Fruit fly (Drosophila melanogaster) whole organism, wandering third instar larva: ENCODE measurements around the gene Toll-9.

ENCODE experiments used
- Abd-B ChIP-seq: fragments of >200 bp; optimal IDR thresholded peaks from 2 replicates; lab custom pipeline; 2017; ENCODE audit warnings: missing biosample characterization, missing genetic modification characterization
- CG32264 ChIP-seq: fragments of 200-800 bp; sonication (Bioruptor generic); optimal IDR thresholded peaks from 2 replicates; lab custom pipeline; 2016; ENCODE audit warnings: missing biosample characterization, missing genetic modification characterization
- CG9705 ChIP-seq: fragments of 200-800 bp; sonication (Bioruptor generic); optimal IDR thresholded peaks from 2 replicates; lab custom pipeline; 2018; ENCODE audit warnings: missing biosample characterization, mild to moderate bottlenecking, missing genetic modification characterization
- CrebA ChIP-seq: fragments of 200-800 bp; sonication (Bioruptor generic); optimal IDR thresholded peaks from 2 replicates; lab custom pipeline; 2016; ENCODE audit warnings: missing biosample characterization, mild to moderate bottlenecking, missing genetic modification characterization, borderline replicate concordance
- Dfd ChIP-seq: fragments of >200 bp; optimal IDR thresholded peaks from 2 replicates; lab custom pipeline; 2017; ENCODE audit warnings: missing biosample characterization, missing genetic modification characterization
- Dif ChIP-seq: fragments of 200-275, 200-300 bp; sonication (Bioruptor generic); optimal IDR thresholded peaks from 2 replicates; lab custom pipeline; 2018; ENCODE audit warnings: missing biosample characterization, missing genetic modification characterization; ENCODE audit not compliant: partially characterized antibody
- GATAd ChIP-seq: sonication (Bioruptor generic); optimal IDR thresholded peaks from 2 replicates; lab custom pipeline; 2016; ENCODE audit warnings: missing biosample characterization, missing genetic modification characterization
- HLH106 ChIP-seq: fragments of 200-800 bp; optimal IDR thresholded peaks from 3 replicates; lab custom pipeline; 2019; ENCODE audit warnings: missing biosample characterization, mild to moderate bottlenecking, missing genetic modification characterization, moderate library complexity
- Hnf4 ChIP-seq: fragments of 200-800 bp; sonication (Bioruptor generic); optimal IDR thresholded peaks from 2 replicates; lab custom pipeline; 2016; ENCODE audit warnings: missing biosample characterization, mild to moderate bottlenecking, missing genetic modification characterization
- Hr78 ChIP-seq: fragments of >200 bp; optimal IDR thresholded peaks from 2 replicates; lab custom pipeline; 2017; ENCODE audit warnings: missing biosample characterization, missing genetic modification characterization
- Hr83 ChIP-seq: fragments of 200-300 bp; sonication (Bioruptor generic); optimal IDR thresholded peaks from 2 replicates; lab custom pipeline; 2016; ENCODE audit warnings: missing biosample characterization, mild to moderate bottlenecking, missing genetic modification characterization, moderate library complexity; ENCODE audit not compliant: poor library complexity, severe bottlenecking
- Jra ChIP-seq: sonication (Bioruptor generic); optimal IDR thresholded peaks from 2 replicates; lab custom pipeline; 2016; ENCODE audit warnings: missing biosample characterization, missing genetic modification characterization
- Mio ChIP-seq: sonication (Bioruptor generic); optimal IDR thresholded peaks from 2 replicates; lab custom pipeline; 2016; ENCODE audit warnings: missing biosample characterization, missing genetic modification characterization
- Myc ChIP-seq: fragments of >200 bp; optimal IDR thresholded peaks from 2 replicates; lab custom pipeline; 2017
- N ChIP-seq: fragments of >200 bp; optimal IDR thresholded peaks from 2 replicates; lab custom pipeline; 2018; ENCODE audit warnings: missing biosample characterization, missing external identifiers, missing genetic modification characterization
- OdsH ChIP-seq: fragments of 200-800 bp; sonication (Bioruptor generic); optimal IDR thresholded peaks from 2 replicates; lab custom pipeline; 2016; ENCODE audit warnings: missing biosample characterization, mild to moderate bottlenecking, missing genetic modification characterization
- Rel ChIP-seq, 2 experiments: fragments of 200-800 bp; sonication (Bioruptor generic) in 1 of 2; optimal IDR thresholded peaks; 2 replicates in 1 of 2; 3 replicates in 1 of 2; lab custom pipeline; 2016 to 2019; ENCODE audit warnings: mild to moderate bottlenecking in 2 of 2, missing biosample characterization in 2 of 2, missing genetic modification characterization in 2 of 2, moderate library complexity in 1 of 2
- Sp1 ChIP-seq: fragments of 200-800 bp; sonication (Bioruptor generic); optimal IDR thresholded peaks from 3 replicates; lab custom pipeline; 2019; ENCODE audit warnings: missing biosample characterization, mild to moderate bottlenecking, missing genetic modification characterization, moderate library complexity
- Vsx2 ChIP-seq: fragments of 200-300, 225-300 bp; sonication (Bioruptor generic); optimal IDR thresholded peaks from 2 replicates; lab custom pipeline; 2018; ENCODE audit warnings: missing biosample characterization, missing genetic modification characterization; ENCODE audit not compliant: partially characterized antibody
- br ChIP-seq: fragments of 200-800 bp; sonication (Bioruptor generic); optimal IDR thresholded peaks from 2 replicates; lab custom pipeline; 2016; ENCODE audit warnings: missing biosample characterization, missing genetic modification characterization
- brk ChIP-seq: fragments of 200-800 bp; sonication (Bioruptor generic); optimal IDR thresholded peaks from 2 replicates; lab custom pipeline; 2016; ENCODE audit warnings: missing biosample characterization, mild to moderate bottlenecking, missing genetic modification characterization
- dl ChIP-seq, 2 experiments: fragments of 175-275, 200-275 bp in 1 of 2; fragments of 200-275 bp in 1 of 2; sonication (Bioruptor generic); optimal IDR thresholded peaks; lab custom pipeline; 2018; ENCODE audit warnings: mild to moderate bottlenecking in 2 of 2, missing biosample characterization in 2 of 2, missing genetic modification characterization in 2 of 2, moderate library complexity in 2 of 2; ENCODE audit not compliant: partially characterized antibody in 2 of 2, insufficient read depth in 1 of 2
- dmrt93B ChIP-seq: fragments of 200-800 bp; sonication (Bioruptor generic); optimal IDR thresholded peaks from 2 replicates; lab custom pipeline; 2018; ENCODE audit warnings: missing biosample characterization, mild to moderate bottlenecking, missing genetic modification characterization
- dsf ChIP-seq: sonication (Bioruptor generic); optimal IDR thresholded peaks from 2 replicates; lab custom pipeline; 2016; ENCODE audit warnings: missing biosample characterization, missing genetic modification characterization, borderline replicate concordance
- ey ChIP-seq: fragments of 200-800 bp; sonication (Bioruptor generic); optimal IDR thresholded peaks from 2 replicates; lab custom pipeline; 2016; ENCODE audit warnings: missing biosample characterization, missing genetic modification characterization
- foxo ChIP-seq, 2 experiments: fragments of 200-800 bp; sonication (Bioruptor generic); optimal IDR thresholded peaks; 2 replicates in 1 of 2; 3 replicates in 1 of 2; lab custom pipeline; 2016 to 2017; ENCODE audit warnings: missing biosample characterization in 2 of 2, missing genetic modification characterization in 2 of 2
- fru ChIP-seq: fragments of 200-800 bp; sonication (Bioruptor generic); optimal IDR thresholded peaks from 3 replicates; lab custom pipeline; 2016; ENCODE audit warnings: missing biosample characterization, mild to moderate bottlenecking, missing genetic modification characterization
- h ChIP-seq: fragments of 200-800 bp; sonication (Bioruptor generic); optimal IDR thresholded peaks from 3 replicates; lab custom pipeline; 2016; ENCODE audit warnings: missing biosample characterization, mild to moderate bottlenecking, missing genetic modification characterization
- jim ChIP-seq: fragments of 175-275, 200-325 bp; sonication (Bioruptor generic); optimal IDR thresholded peaks from 2 replicates; lab custom pipeline; 2016; ENCODE audit warnings: missing biosample characterization, mild to moderate bottlenecking, missing genetic modification characterization
- lola ChIP-seq: fragments of >200 bp; optimal IDR thresholded peaks from 2 replicates; lab custom pipeline; 2017; ENCODE audit warnings: missing biosample characterization, missing genetic modification characterization
- pan ChIP-seq: fragments of >200 bp; optimal IDR thresholded peaks from 2 replicates; lab custom pipeline; 2017
- psq ChIP-seq: fragments of 200-800 bp; sonication (Bioruptor generic); optimal IDR thresholded peaks from 3 replicates; lab custom pipeline; 2017; ENCODE audit warnings: missing biosample characterization, mild to moderate bottlenecking, missing genetic modification characterization, moderate library complexity
- rgr ChIP-seq: fragments of 200-800 bp; sonication (Bioruptor generic); optimal IDR thresholded peaks from 3 replicates; lab custom pipeline; 2016; ENCODE audit warnings: missing biosample characterization, mild to moderate bottlenecking, missing genetic modification characterization
- sage ChIP-seq: fragments of 200-800 bp; sonication (Bioruptor generic); optimal IDR thresholded peaks from 2 replicates; lab custom pipeline; 2016; ENCODE audit warnings: missing biosample characterization, mild to moderate bottlenecking, missing genetic modification characterization
- sv ChIP-seq: fragments of 200-800 bp; sonication (Bioruptor generic); optimal IDR thresholded peaks from 3 replicates; lab custom pipeline; 2016; ENCODE audit warnings: missing biosample characterization, missing genetic modification characterization
- tai ChIP-seq: sonication (Bioruptor generic); optimal IDR thresholded peaks from 2 replicates; lab custom pipeline; 2016; ENCODE audit warnings: missing biosample characterization, missing genetic modification characterization
- usp ChIP-seq: fragments of >200 bp; optimal IDR thresholded peaks from 2 replicates; lab custom pipeline; 2017; ENCODE audit warnings: missing biosample characterization, missing genetic modification characterization
- woc ChIP-seq: sonication (Bioruptor generic); optimal IDR thresholded peaks from 2 replicates; lab custom pipeline; 2016; ENCODE audit warnings: missing biosample characterization, mild to moderate bottlenecking, missing genetic modification characterization

Gene Toll-9

DNA sequence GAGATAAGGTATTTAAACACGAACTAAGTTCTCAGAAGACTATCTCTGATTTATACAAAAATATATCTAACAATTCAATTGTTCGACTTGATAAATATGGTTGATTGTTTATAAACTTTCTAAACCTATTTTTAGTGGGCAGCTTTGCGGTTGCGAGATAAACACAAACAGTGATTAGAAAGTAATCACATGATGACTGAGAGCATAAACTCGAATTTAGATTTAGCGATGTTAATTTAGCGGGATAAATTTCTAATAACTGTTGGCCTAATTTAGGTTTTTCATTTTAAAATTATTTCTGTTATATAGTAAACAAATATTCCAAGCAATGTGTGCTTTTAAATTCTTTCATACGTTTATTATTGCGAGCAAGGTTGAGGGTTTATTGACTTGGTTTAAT is 18.5 kb upstream of the Toll-9 start:
- TF ChIP-seq ey (GFP tag; lab: Kevin White, UChicago) (no peak), OdsH (GFP tag; lab: Kevin White, UChicago) (no peak)

DNA sequence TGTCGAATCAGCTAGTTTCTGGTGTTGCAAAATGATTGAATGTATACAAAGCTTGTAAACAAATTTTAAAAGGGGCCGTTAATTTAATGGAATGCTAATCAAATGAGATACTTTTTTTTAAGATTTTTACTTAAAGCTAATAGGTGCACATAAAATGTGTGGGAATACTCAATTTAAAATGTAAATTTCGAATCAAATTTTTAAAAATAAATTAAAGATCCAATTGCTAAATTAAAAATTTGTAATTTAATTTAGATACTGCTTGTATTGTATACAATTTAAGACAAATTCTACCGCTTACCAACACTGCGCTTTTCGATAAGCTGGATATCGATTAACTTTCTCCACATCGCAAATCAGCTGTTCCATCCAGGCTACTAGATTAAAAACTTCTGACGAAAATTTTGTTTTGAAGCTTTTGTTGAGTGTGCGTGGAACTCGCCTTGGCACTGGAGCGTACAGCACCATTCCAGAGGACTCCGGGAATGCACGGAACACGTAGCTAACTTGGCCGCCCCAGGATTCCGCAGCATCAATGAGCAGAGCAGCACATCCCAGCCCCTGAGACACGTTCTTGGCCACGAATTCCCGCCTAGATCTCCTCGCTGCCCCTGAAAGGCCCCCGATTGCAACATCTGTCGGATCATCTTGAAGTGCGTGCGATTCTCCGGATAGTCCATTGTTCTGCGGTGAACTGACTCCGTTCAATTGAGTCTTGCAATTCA is 17.7 kb upstream of the Toll-9 start, which contains the start of the genes CG5498 and fbl:
Gene CG5498, minus strand, starts transcription at position 24 of the 725 bp plus-strand sequence.
Gene fbl, plus strand, starts transcription at position 344 of the 725 bp plus-strand sequence.
- TF ChIP-seq Vsx2 (GFP tag; lab: Kevin White, UChicago) (no peak), Abd-B (no peak), rgr (GFP tag; lab: Kevin White, UChicago) (peak; percentile 86), tai (GFP tag; lab: Kevin White, UChicago) (no peak), lola (no peak), Sp1 (GFP tag; lab: Kevin White, UChicago) (peak; percentile 78), dsf (GFP tag; lab: Kevin White, UChicago) (peak; percentile 75), pan (lab: Kevin White, UChicago) (no peak), dl (GFP tag; optimal IDR thresholded peaks at IDR 0.05; lab: Kevin White, UChicago; ENCODE audit: insufficient read depth in 1 of 2, partially characterized antibody in 2 of 2) (no peak), CG9705 (peak; percentile 38), Mio (GFP tag; lab: Kevin White, UChicago) (no peak), Hnf4 (GFP tag; lab: Kevin White, UChicago) (peak; percentile 85), Hr83 (peak; percentile 48), HLH106 (peak; percentile 79), Myc (lab: Kevin White, UChicago) (no peak), h (GFP tag; lab: Kevin White, UChicago) (peak; percentile 86), fru (peak; percentile 81), CG32264 (GFP tag; lab: Kevin White, UChicago) (peak; percentile 6), sage (GFP tag; lab: Kevin White, UChicago) (peak; percentile 48), ey (GFP tag; lab: Kevin White, UChicago) (peak; percentile 82), Rel (GFP tag; optimal IDR thresholded peaks at IDR 0.05; lab: Kevin White, UChicago) (no peak), Rel (tag; optimal IDR thresholded peaks at IDR 0.05; lab: Kevin White, UChicago) (peak; percentile 57), sv (GFP tag; lab: Kevin White, UChicago) (peak; percentile 54), CrebA (GFP tag; lab: Kevin White, UChicago) (no peak), GATAd (peak; percentile 60), woc (peak; percentile 64), br (GFP tag; lab: Kevin White, UChicago) (peak; percentile 81), foxo (GFP tag; optimal IDR thresholded peaks at IDR 0.05; lab: Kevin White, UChicago) (peak in 1 of 2 experiments; percentile 89), brk (GFP tag; lab: Kevin White, UChicago) (peak; percentile 91), Hr78 (GFP tag; lab: Kevin White, UChicago) (no peak), dmrt93B (GFP tag; lab: Kevin White, UChicago) (peak; percentile 44), psq (GFP tag; lab: Kevin White, UChicago) (peak; percentile 77), N (no peak), jim (GFP tag; lab: Kevin White, UChicago) (no peak), Dfd (GFP tag; lab: Kevin White, UChicago) (no peak), usp (GFP tag; lab: Kevin White, UChicago) (no peak), OdsH (GFP tag; lab: Kevin White, UChicago) (peak; percentile 85), Dif (no peak), Jra (GFP tag; lab: Kevin White, UChicago) (peak; percentile 79)
